Fruit fly (Drosophila melanogaster) whole organism, embryonic: ENCODE results near the gene Prim1.

Experiments used
- CG14710 ChIP-seq: fragments of 200-800 bp; sonication (Bioruptor generic); optimal IDR thresholded peaks from 3 replicates; lab custom pipeline; 2019; ENCODE audit warnings: missing biosample characterization, mild to moderate bottlenecking, missing genetic modification characterization, moderate library complexity
- CG16813 ChIP-seq: fragments of 200-800 bp; sonication (Bioruptor generic); IDR thresholded peaks from 3 replicates; pipeline ENCODE4 v1.3.6; 2022; ENCODE audit warnings: missing biosample characterization, missing genetic modification characterization; ENCODE audit not compliant: partially characterized antibody
- CG17912 ChIP-seq: fragments of 200-800 bp; sonication (Bioruptor generic); optimal IDR thresholded peaks from 2 replicates; lab custom pipeline; 2018; ENCODE audit warnings: missing biosample characterization, mild to moderate bottlenecking, missing genetic modification characterization
- CG1792 ChIP-seq: fragments of 200-800 bp; sonication (Bioruptor generic); optimal IDR thresholded peaks from 2 replicates; lab custom pipeline; 2016; ENCODE audit warnings: missing biosample characterization, missing genetic modification characterization
- CG3065 ChIP-seq: fragments of 200-800 bp; sonication (Bioruptor generic); optimal IDR thresholded peaks from 2 replicates; lab custom pipeline; 2016; ENCODE audit warnings: missing biosample characterization, missing genetic modification characterization
- CG6654 ChIP-seq: fragments of 200-800 bp; sonication (Bioruptor generic); optimal IDR thresholded peaks from 2 replicates; lab custom pipeline; 2017; ENCODE audit warnings: missing biosample characterization, mild to moderate bottlenecking, missing genetic modification characterization
- CG6854 ChIP-seq: fragments of 200-800 bp; sonication (Bioruptor generic); optimal IDR thresholded peaks from 3 replicates; lab custom pipeline; 2017; ENCODE audit warnings: missing biosample characterization, mild to moderate bottlenecking, missing genetic modification characterization
- CG7786 ChIP-seq: fragments of 200-800 bp; sonication (Bioruptor generic); optimal IDR thresholded peaks from 2 replicates; lab custom pipeline; 2016; ENCODE audit warnings: missing biosample characterization, missing genetic modification characterization
- CG7928 ChIP-seq: fragments of 200-800 bp; sonication (Bioruptor generic); optimal IDR thresholded peaks from 2 replicates; lab custom pipeline; 2017; ENCODE audit warnings: missing biosample characterization, mild to moderate bottlenecking, missing genetic modification characterization
- CG8478 ChIP-seq: fragments of >200 bp; optimal IDR thresholded peaks from 2 replicates; lab custom pipeline; 2018
- Doc2 ChIP-seq: fragments of 200-800 bp; sonication (Bioruptor generic); IDR thresholded peaks from 2 replicates; pipeline ENCODE4 v1.3.6; 2022; ENCODE audit warnings: missing biosample characterization, missing genetic modification characterization
- Drgx ChIP-seq: fragments of 200-800 bp; sonication (Bioruptor generic); IDR thresholded peaks from 2 replicates; pipeline ENCODE4 v1.3.6; 2022; ENCODE audit warnings: missing biosample characterization, missing genetic modification characterization
- Ets65A ChIP-seq: fragments of 200-800 bp; sonication (Bioruptor generic); peaks from one replicate; lab custom pipeline; 2016; ENCODE audit warnings: missing biosample characterization, missing genetic modification characterization
- NC2α ChIP-seq: fragments of 200-800 bp; sonication (Bioruptor generic); optimal IDR thresholded peaks from 2 replicates; lab custom pipeline; 2016; ENCODE audit warnings: missing biosample characterization, missing genetic modification characterization
- Rfx ChIP-seq: fragments of 200-800 bp; sonication (Bioruptor generic); IDR thresholded peaks from 2 replicates; pipeline ENCODE4 v1.3.6; 2022; ENCODE audit warnings: missing biosample characterization, missing genetic modification characterization
- Scr ChIP-seq: fragments of 200-800 bp; sonication (Bioruptor generic); IDR thresholded peaks from 2 replicates; pipeline ENCODE4 v1.3.6; 2022; ENCODE audit warnings: missing biosample characterization, missing genetic modification characterization; ENCODE audit not compliant: partially characterized antibody
- al ChIP-seq: fragments of 200-800 bp; sonication (Bioruptor generic); IDR thresholded peaks from 2 replicates; pipeline ENCODE4 v1.3.6; 2022; ENCODE audit warnings: missing biosample characterization, missing genetic modification characterization
- amos ChIP-seq: fragments of 200-800 bp; sonication (Bioruptor generic); IDR thresholded peaks from 2 replicates; pipeline ENCODE4 v1.3.6; 2022; ENCODE audit warnings: missing biosample characterization, missing genetic modification characterization; ENCODE audit not compliant: partially characterized antibody
- ara ChIP-seq: fragments of 200-800 bp; sonication (Bioruptor generic); IDR thresholded peaks from 2 replicates; pipeline ENCODE4 v1.3.6; 2022; ENCODE audit warnings: missing biosample characterization, missing genetic modification characterization
- chn ChIP-seq: fragments of 200-800 bp; sonication (Bioruptor generic); optimal IDR thresholded peaks from 2 replicates; lab custom pipeline; 2016; ENCODE audit warnings: missing biosample characterization, missing genetic modification characterization
- corto ChIP-seq: fragments of 200-800 bp; sonication (Bioruptor generic); optimal IDR thresholded peaks from 2 replicates; lab custom pipeline; 2016; ENCODE audit warnings: missing biosample characterization, mild to moderate bottlenecking, missing genetic modification characterization, moderate library complexity
- crol ChIP-seq: fragments of 200-800 bp; sonication (Bioruptor generic); IDR thresholded peaks from 2 replicates; pipeline ENCODE4 v1.3.6; 2022; ENCODE audit warnings: missing biosample characterization, missing genetic modification characterization
- danr ChIP-seq: fragments of 200-800 bp; sonication (Bioruptor generic); IDR thresholded peaks from 2 replicates; pipeline ENCODE4 v1.3.6; 2022; ENCODE audit warnings: missing biosample characterization, missing genetic modification characterization
- gfzf ChIP-seq: fragments of 200-800 bp; sonication (Bioruptor generic); optimal IDR thresholded peaks from 2 replicates; lab custom pipeline; 2016; ENCODE audit warnings: missing biosample characterization, mild to moderate bottlenecking, missing genetic modification characterization, moderate library complexity
- insv ChIP-seq, 2 experiments: fragments of 200-800 bp; sonication (Bioruptor generic); optimal IDR thresholded peaks; 3 replicates each; lab custom pipeline; 2016 to 2018; ENCODE audit warnings: missing biosample characterization in 2 of 2, missing genetic modification characterization in 2 of 2
- lbe ChIP-seq: fragments of 200-800 bp; sonication (Bioruptor generic); optimal IDR thresholded peaks from 2 replicates; lab custom pipeline; 2016; ENCODE audit warnings: missing biosample characterization, mild to moderate bottlenecking, missing genetic modification characterization
- lilli ChIP-seq: fragments of 200-800 bp; sonication (Bioruptor generic); optimal IDR thresholded peaks from 3 replicates; lab custom pipeline; 2016; ENCODE audit warnings: missing biosample characterization, missing genetic modification characterization
- lmd ChIP-seq: fragments of 200-800 bp; sonication (Bioruptor generic); IDR thresholded peaks from 2 replicates; pipeline ENCODE4 v1.3.6; 2022; ENCODE audit warnings: missing biosample characterization, missing genetic modification characterization
- lola ChIP-seq, 3 experiments: fragments of >200 bp in 2 of 3; fragments of 200-800 bp in 1 of 3; sonication (Bioruptor generic) in 1 of 3; optimal IDR thresholded peaks; 2 replicates each; lab custom pipeline; 2017 to 2019; ENCODE audit warnings: missing biosample characterization in 3 of 3, missing genetic modification characterization in 3 of 3, mild to moderate bottlenecking in 1 of 3, moderate library complexity in 1 of 3
- pnt ChIP-seq: fragments of 200-800 bp; sonication (Bioruptor generic); optimal IDR thresholded peaks from 3 replicates; lab custom pipeline; 2016; ENCODE audit warnings: missing biosample characterization, missing genetic modification characterization
- prd ChIP-seq, 3 experiments: fragments of >200 bp in 2 of 3; fragments of 200-800 bp in 1 of 3; sonication (Bioruptor generic) in 1 of 3; optimal IDR thresholded peaks in 2 of 3; IDR thresholded peaks in 1 of 3; 2 replicates in 2 of 3; 3 replicates in 1 of 3; pipeline versions ENCODE4 v1.3.6 to Lab custom; 2017 to 2022; ENCODE audit warnings: missing biosample characterization in 1 of 3, missing genetic modification characterization in 1 of 3
- row ChIP-seq: fragments of 200-800 bp; sonication (Bioruptor generic); IDR thresholded peaks from 3 replicates; pipeline ENCODE4 v1.3.6; 2022; ENCODE audit warnings: missing biosample characterization, missing genetic modification characterization
- sens ChIP-seq: fragments of 200-800 bp; sonication (Bioruptor generic); peaks from one replicate; lab custom pipeline; 2016; ENCODE audit warnings: missing biosample characterization, missing genetic modification characterization
- slbo ChIP-seq: fragments of 200-800 bp; sonication (Bioruptor generic); IDR thresholded peaks from 2 replicates; pipeline ENCODE4 v1.3.6; 2022; ENCODE audit warnings: missing biosample characterization, missing genetic modification characterization
- trh ChIP-seq: fragments of 200-800 bp; sonication (Bioruptor generic); optimal IDR thresholded peaks from 2 replicates; lab custom pipeline; 2016; ENCODE audit warnings: missing biosample characterization, missing genetic modification characterization
- tup ChIP-seq: fragments of 200-800 bp; sonication (Bioruptor generic); optimal IDR thresholded peaks from 2 replicates; lab custom pipeline; 2016; ENCODE audit warnings: missing biosample characterization, mild to moderate bottlenecking, missing genetic modification characterization, moderate library complexity
- unc-4 ChIP-seq: fragments of 200-800 bp; sonication (Bioruptor generic); IDR thresholded peaks from 2 replicates; pipeline ENCODE4 v1.3.6; 2022; ENCODE audit warnings: missing biosample characterization, missing genetic modification characterization; ENCODE audit not compliant: partially characterized antibody
- vvl ChIP-seq: fragments of 200-800 bp; sonication (Bioruptor generic); IDR thresholded peaks from 2 replicates; pipeline ENCODE4 v1.3.6; 2022; ENCODE audit warnings: missing biosample characterization, missing genetic modification characterization
- zfh1 ChIP-seq: fragments of 200-800 bp; sonication (Bioruptor generic); IDR thresholded peaks from 3 replicates; pipeline ENCODE4 v1.3.6; 2022; ENCODE audit warnings: missing biosample characterization, missing genetic modification characterization
- zfh2 ChIP-seq: fragments of 200-800 bp; sonication (Bioruptor generic); optimal IDR thresholded peaks from 2 replicates; lab custom pipeline; 2016; ENCODE audit warnings: missing biosample characterization, missing genetic modification characterization

The Prim1 gene

dm6 chr3L:8368694-8369344 lies 28.7 kb downstream of the Prim1 start:
- peak; percentile 42 for TF ChIP-seq lbe (GFP tag; lab: Kevin White, UChicago)
- peak; percentile 29 for TF ChIP-seq corto
- peak; percentile 33 for TF ChIP-seq Ets65A (GFP tag; lab: Kevin White, UChicago)
- TF ChIP-seq CG7786 (GFP tag; lab: Kevin White, UChicago) = no peak
- TF ChIP-seq chn = no peak

- TF ChIP-seq CG3065 (GFP tag; lab: Kevin White, UChicago) (no peak), CG6654 (GFP tag; lab: Kevin White, UChicago) (peak; percentile 88), CG14710 (tag; lab: Kevin White, UChicago) (no peak)
Measured at dm6 chr3L:8369456-8369855, 29.3 kb downstream of the Prim1 start.

dm6 chr3L:8370922-8371321 lies 30.8 kb downstream of the Prim1 start:
- TF ChIP-seq vvl = 0 out of 2 replicates have a peak, but pooled peaks have one; percentile 9
- TF ChIP-seq al (GFP tag; lab: Robert Waterston, UW) = no peak
- no peak for TF ChIP-seq tup (GFP tag; lab: Kevin White, UChicago)
- TF ChIP-seq Ets65A (GFP tag; lab: Kevin White, UChicago) = peak; percentile 40
- TF ChIP-seq slbo (GFP tag; lab: Robert Waterston, UW) = 0 out of 2 replicates have a peak, but pooled peaks have one; percentile 27
- TF ChIP-seq CG6854 = no peak
- TF ChIP-seq Rfx (GFP tag; lab: Robert Waterston, UW) = peak; percentile 28; the same call in 1 of the 2 replicates
- no peak for TF ChIP-seq Drgx (GFP tag; lab: Robert Waterston, UW)
- no peak for TF ChIP-seq crol
- no peak for TF ChIP-seq CG17912
- TF ChIP-seq prd (optimal IDR thresholded peaks at IDR 0.05; lab: Kevin White, UChicago) = no peak
- peak; percentile 17; the same call in 1 of the 3 replicates for TF ChIP-seq prd (GFP tag; IDR thresholded peaks at IDR 0.05; lab: Robert Waterston, UW)
- TF ChIP-seq gfzf = no peak
- TF ChIP-seq Scr (GFP tag; lab: Robert Waterston, UW) = no peak
- 0 out of 2 replicates have a peak, but pooled peaks have one; percentile 11 for TF ChIP-seq lmd (GFP tag; lab: Robert Waterston, UW)
- no peak for TF ChIP-seq unc-4 (GFP tag; lab: Robert Waterston, UW)
- peak; percentile 9 for TF ChIP-seq lbe (GFP tag; lab: Kevin White, UChicago)
- TF ChIP-seq sens = peak; percentile 53
- 0 out of 3 replicates have a peak, but pooled peaks have one; percentile 36 for TF ChIP-seq row (GFP tag; lab: Robert Waterston, UW)
- no peak for TF ChIP-seq Doc2 (GFP tag; lab: Robert Waterston, UW)
- TF ChIP-seq CG7928 (GFP tag; lab: Kevin White, UChicago) = no peak

dm6 chr3L:8371538-8371937 lies 31.4 kb downstream of the Prim1 start:
- TF ChIP-seq danr (GFP tag; lab: Robert Waterston, UW) (no peak), pnt (GFP tag; lab: Kevin White, UChicago) (no peak), zfh1 (GFP tag; lab: Robert Waterston, UW) (no peak), CG8478 (no peak), lola (GFP tag; optimal IDR thresholded peaks at IDR 0.05; lab: Kevin White, UChicago) (no peak), ara (no peak), insv (GFP tag; optimal IDR thresholded peaks at IDR 0.05; lab: Kevin White, UChicago) (no peak), CG1792 (GFP tag; lab: Kevin White, UChicago) (no peak), zfh2 (GFP tag; lab: Kevin White, UChicago) (no peak), CG16813 (GFP tag; lab: Robert Waterston, UW) (no peak), trh (GFP tag; lab: Kevin White, UChicago) (no peak), amos (GFP tag; lab: Robert Waterston, UW) (no peak), NC2α (GFP tag; lab: Kevin White, UChicago) (no peak), lilli (no peak)
